Fruit fly (Drosophila melanogaster): Measurements from ENCODE around the gene ko.

The ko gene

DNA sequence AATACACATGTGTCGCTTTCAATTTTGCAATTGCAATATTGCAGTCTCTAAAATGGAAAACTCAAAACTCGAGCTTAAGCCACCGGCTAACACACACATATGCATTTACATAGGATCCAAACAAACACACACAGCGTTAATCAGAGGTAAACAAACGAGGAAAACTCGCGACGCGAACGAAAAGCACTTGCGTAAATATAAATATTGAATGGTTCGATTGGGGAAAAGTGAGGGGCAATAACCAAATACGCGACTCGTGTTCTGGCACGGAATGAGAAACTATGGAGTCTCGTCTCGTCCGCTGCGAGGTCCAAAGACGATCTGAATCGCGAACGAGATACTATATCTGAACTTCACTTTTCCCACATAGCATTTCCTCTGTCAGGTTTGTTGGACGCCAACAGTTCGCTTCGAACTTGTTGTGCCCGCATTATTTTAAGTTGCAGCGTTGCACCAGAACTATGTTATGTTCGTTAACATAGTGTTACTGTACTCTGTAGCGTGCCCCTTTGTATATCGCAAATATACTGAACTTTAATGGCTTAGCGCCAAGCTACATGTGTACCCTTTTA is at the start of gene ko:
TSS of gene ko (minus strand) at position 321 of the 572 bp plus-strand sequence.
- TF ChIP-seq Eip78C (GFP tag), result peak; percentile 75
- no peak for TF ChIP-seq Gug (GFP tag; IDR thresholded peaks at IDR 0.05)
- 0 out of 2 replicates have a peak, but pooled peaks have one; percentile 8 for TF ChIP-seq CG15336 (GFP tag; IDR thresholded peaks at IDR 0.05)
- no peak for TF ChIP-seq achi (GFP tag; optimal IDR thresholded peaks at IDR 0.05)
- TF ChIP-seq fkh (GFP tag; optimal IDR thresholded peaks at IDR 0.05), result peak; percentile 90
- no peak for TF ChIP-seq CG9139 (GFP tag; optimal IDR thresholded peaks at IDR 0.05)

dm6 chr3L:21176935-21177581 is 46.1 kb upstream of the ko start:
- TF ChIP-seq CG6163 (GFP tag; IDR thresholded peaks at IDR 0.05) (peak; percentile 65), CG11902 (GFP tag; optimal IDR thresholded peaks at IDR 0.05) (no peak), CG15336 (GFP tag; IDR thresholded peaks at IDR 0.05) (peak; percentile 76), fd59A (GFP tag; optimal IDR thresholded peaks at IDR 0.05) (no peak), salr (GFP tag; optimal IDR thresholded peaks at IDR 0.05) (peak in 1 of 2 experiments; percentile 70), lz (GFP tag; optimal IDR thresholded peaks at IDR 0.05) (peak; percentile 49), CG9139 (GFP tag; optimal IDR thresholded peaks at IDR 0.05) (no peak), Sox15 (GFP tag; optimal IDR thresholded peaks at IDR 0.05) (no peak), Lpt (GFP tag; optimal IDR thresholded peaks at IDR 0.05) (peak; percentile 12), dsx (GFP tag; optimal IDR thresholded peaks at IDR 0.05; ENCODE audit: poor library complexity, severe bottlenecking) (no peak), Ets21C (GFP tag; optimal IDR thresholded peaks at IDR 0.05) (no peak), Hr39 (GFP tag; optimal IDR thresholded peaks at IDR 0.05) (peak; percentile 64), CG7368 (GFP tag; optimal IDR thresholded peaks at IDR 0.05) (no peak), fd85E (GFP tag; optimal IDR thresholded peaks at IDR 0.05) (no peak), CG32006 (GFP tag; optimal IDR thresholded peaks at IDR 0.05) (peak; percentile 76), CG8319 (GFP tag; optimal IDR thresholded peaks at IDR 0.05) (no peak), Hr4 (GFP tag; optimal IDR thresholded peaks at IDR 0.05) (peak; percentile 75), CG11762 (GFP tag; optimal IDR thresholded peaks at IDR 0.05; ENCODE audit: insufficient read depth) (no peak), Sox102F (GFP tag; optimal IDR thresholded peaks at IDR 0.05) (peak; percentile 61), Gug (GFP tag; IDR thresholded peaks at IDR 0.05) (peak; percentile 47), svp (GFP tag) (peak; percentile 79), Eip75B (GFP tag; optimal IDR thresholded peaks at IDR 0.05) (peak; percentile 34), Met (GFP tag; optimal IDR thresholded peaks at IDR 0.05) (peak; percentile 70), Eip78C (GFP tag) (peak; percentile 86), topi (GFP tag; optimal IDR thresholded peaks at IDR 0.05) (peak; percentile 57), Sox14 (GFP tag; optimal IDR thresholded peaks at IDR 0.05) (peak; percentile 51), fkh (GFP tag; optimal IDR thresholded peaks at IDR 0.05) (no peak), Ets96B (tag; optimal IDR thresholded peaks at IDR 0.05) (peak; percentile 29), CG6276 (GFP tag; optimal IDR thresholded peaks at IDR 0.05) (no peak), CG3919 (GFP tag; optimal IDR thresholded peaks at IDR 0.05) (peak; percentile 64), Blimp-1 (GFP tag; optimal IDR thresholded peaks at IDR 0.05) (no peak), CG6854 (GFP tag; optimal IDR thresholded peaks at IDR 0.05) (no peak), Eip93F (GFP tag; optimal IDR thresholded peaks at IDR 0.05) (no peak), spab (GFP tag; optimal IDR thresholded peaks at IDR 0.05) (peak; percentile 16), CG6792 (GFP tag; optimal IDR thresholded peaks at IDR 0.05) (peak; percentile 47), CG34406 (GFP tag; optimal IDR thresholded peaks at IDR 0.05) (peak; percentile 24), OdsH (GFP tag; optimal IDR thresholded peaks at IDR 0.05) (peak; percentile 64), cyc (GFP tag; optimal IDR thresholded peaks at IDR 0.05) (peak; percentile 49), CG6808 (GFP tag; optimal IDR thresholded peaks at IDR 0.05) (peak; percentile 14), dac (GFP tag; optimal IDR thresholded peaks at IDR 0.05) (no peak), esn (GFP tag; optimal IDR thresholded peaks at IDR 0.05) (peak; percentile 69), net (GFP tag; optimal IDR thresholded peaks at IDR 0.05) (peak; percentile 69), CG10669 (GFP tag; optimal IDR thresholded peaks at IDR 0.05) (no peak), vri (GFP tag; optimal IDR thresholded peaks at IDR 0.05) (peak; percentile 69), acj6 (GFP tag; optimal IDR thresholded peaks at IDR 0.05) (peak; percentile 71), CG31627 (GFP tag; optimal IDR thresholded peaks at IDR 0.05) (peak; percentile 60), Hr38 (GFP tag; optimal IDR thresholded peaks at IDR 0.05) (no peak)
